Worm (Caenorhabditis elegans): ENCODE data around the gene fbxc-50.
"Not testable (repeated sequence)": the region's sequence is repeated elsewhere in the genome, so short reads cannot be mapped to it uniquely, and the experiment has no call there.

fbxc-50 gene

DNA sequence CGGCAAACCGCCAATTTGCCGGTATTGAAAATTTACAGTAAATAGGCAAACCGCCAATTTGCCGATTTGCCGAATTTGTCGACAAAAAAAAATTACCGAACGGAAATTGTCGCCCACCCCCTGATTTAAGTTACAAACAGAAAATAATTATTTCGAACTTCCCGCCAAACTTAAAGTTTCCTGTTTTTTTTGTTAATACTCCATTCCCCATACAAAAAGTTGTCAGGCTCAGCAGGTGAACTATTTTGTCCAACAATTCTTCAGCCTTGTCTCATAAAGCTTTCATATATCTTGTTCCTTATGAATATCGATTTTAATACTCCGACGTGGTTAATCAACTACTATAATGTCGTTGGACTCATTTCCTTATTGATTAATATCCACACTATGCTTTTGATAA lies 44.5 kb downstream of the fbxc-50 start, which contains the start of gene sri-50:
Gene sri-50, plus strand, starts transcription at position 301 of the 400 bp plus-strand sequence.
- TF ChIP-seq flt-1 (GFP tag; IDR thresholded peaks at IDR 0.05) (no peak), ztf-29 (GFP tag; IDR thresholded peaks at IDR 0.05) (no peak), tab-1 (GFP tag; IDR thresholded peaks at IDR 0.05) (no peak), cog-1 (tag; optimal IDR thresholded peaks at IDR 0.05) (no peak), ref-1 (GFP tag; conservative IDR thresholded peaks at IDR 0.05) (no peak)

DNA sequence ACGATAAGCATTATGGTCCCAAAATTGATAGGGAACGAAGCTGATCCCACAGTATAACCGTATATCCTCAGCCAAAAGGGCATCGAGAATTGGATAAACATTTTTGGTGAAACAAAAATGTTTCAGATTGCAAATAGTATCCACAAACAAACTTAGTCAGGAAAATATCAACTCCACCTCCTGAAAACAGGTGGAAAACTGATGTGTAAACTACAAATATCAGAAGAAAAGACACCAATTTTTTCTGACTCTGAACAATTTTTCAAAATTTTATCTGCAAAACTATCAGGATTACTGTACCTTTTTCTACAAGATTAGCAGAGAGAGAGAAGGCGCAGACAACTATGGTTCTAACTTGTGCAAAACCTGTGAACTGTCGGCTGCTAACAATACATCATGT lies 45.4 kb downstream of the fbxc-50 start, which contains the start of gene sri-53:
Gene sri-53, minus strand, starts transcription at position 101 of the 400 bp plus-strand sequence.
- TF ChIP-seq ztf-29 (GFP tag; IDR thresholded peaks at IDR 0.05) (no peak), med-1 (GFP tag; optimal IDR thresholded peaks at IDR 0.05; ENCODE audit: insufficient read depth) (no peak), ztf-23 (GFP tag; IDR thresholded peaks at IDR 0.05) (no peak), flt-1 (GFP tag; IDR thresholded peaks at IDR 0.05) (no peak), tab-1 (GFP tag; IDR thresholded peaks at IDR 0.05) (no peak), ref-1 (GFP tag; conservative IDR thresholded peaks at IDR 0.05) (no peak), cog-1 (tag; optimal IDR thresholded peaks at IDR 0.05) (no peak), klf-2 (GFP tag; conservative IDR thresholded peaks at IDR 0.05) (no peak), T22C8.4 (GFP tag; IDR thresholded peaks at IDR 0.05) (no peak)

DNA sequence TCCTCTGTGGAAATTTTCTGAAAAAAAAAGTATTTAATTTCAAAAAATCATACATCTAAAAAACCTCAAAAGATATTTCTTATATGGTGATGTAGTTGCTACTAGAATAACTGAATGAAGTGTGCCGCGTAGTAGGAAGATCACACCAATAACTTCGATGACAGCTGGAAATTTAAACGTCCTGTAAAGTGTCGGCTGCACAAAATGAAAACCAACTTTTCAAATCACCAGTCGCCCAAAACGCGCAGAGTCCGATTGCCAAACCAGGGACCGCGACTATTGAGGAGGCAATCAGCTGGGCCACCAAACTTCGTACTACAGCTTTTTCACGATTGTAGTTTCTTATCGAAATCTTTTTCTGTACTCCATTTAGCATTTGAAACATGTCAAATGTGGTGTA lies 46.7 kb downstream of the fbxc-50 start, which contains the start of gene sri-48:
Gene sri-48, minus strand, starts transcription at position 101 of the 400 bp plus-strand sequence.
- not testable (repeated sequence) for TF ChIP-seq ztf-29 (GFP tag; IDR thresholded peaks at IDR 0.05); tab-1 (GFP tag; IDR thresholded peaks at IDR 0.05); med-1 (GFP tag; optimal IDR thresholded peaks at IDR 0.05; ENCODE audit: insufficient read depth)

DNA sequence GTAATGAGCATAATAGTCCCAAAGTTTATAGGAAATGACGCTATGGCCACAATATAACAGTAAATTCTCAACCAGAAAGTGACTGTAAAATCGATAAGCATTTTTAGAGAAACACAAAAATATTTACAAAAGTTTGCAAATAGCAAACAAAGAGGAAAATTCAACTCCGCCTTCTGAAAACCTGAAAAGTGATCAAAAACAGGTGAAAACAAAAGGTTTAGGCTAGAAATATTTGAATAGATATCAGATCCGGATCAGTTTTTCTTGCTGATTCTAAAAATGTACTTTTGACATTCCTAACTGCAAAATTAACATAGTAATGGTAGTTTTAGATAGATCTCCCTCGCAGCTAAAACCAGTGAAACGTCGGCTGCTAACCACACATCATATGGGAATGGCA lies 48.9 kb downstream of the fbxc-50 start, which contains the start of gene sri-51:
Gene sri-51, minus strand, starts transcription at position 101 of the 400 bp plus-strand sequence.
- TF ChIP-seq ztf-29 (GFP tag; IDR thresholded peaks at IDR 0.05) = no peak
- TF ChIP-seq flt-1 (GFP tag; IDR thresholded peaks at IDR 0.05) = no peak
- TF ChIP-seq ztf-23 (GFP tag; IDR thresholded peaks at IDR 0.05) = no peak
- no peak for TF ChIP-seq cog-1 (tag; optimal IDR thresholded peaks at IDR 0.05)
- TF ChIP-seq T22C8.4 (GFP tag; IDR thresholded peaks at IDR 0.05) = no peak
- no peak for TF ChIP-seq tab-1 (GFP tag; IDR thresholded peaks at IDR 0.05)
- no peak for TF ChIP-seq med-1 (GFP tag; optimal IDR thresholded peaks at IDR 0.05; ENCODE audit: insufficient read depth)
- TF ChIP-seq ref-1 (GFP tag; conservative IDR thresholded peaks at IDR 0.05) = no peak
- TF ChIP-seq klf-2 (GFP tag; conservative IDR thresholded peaks at IDR 0.05) = no peak

DNA sequence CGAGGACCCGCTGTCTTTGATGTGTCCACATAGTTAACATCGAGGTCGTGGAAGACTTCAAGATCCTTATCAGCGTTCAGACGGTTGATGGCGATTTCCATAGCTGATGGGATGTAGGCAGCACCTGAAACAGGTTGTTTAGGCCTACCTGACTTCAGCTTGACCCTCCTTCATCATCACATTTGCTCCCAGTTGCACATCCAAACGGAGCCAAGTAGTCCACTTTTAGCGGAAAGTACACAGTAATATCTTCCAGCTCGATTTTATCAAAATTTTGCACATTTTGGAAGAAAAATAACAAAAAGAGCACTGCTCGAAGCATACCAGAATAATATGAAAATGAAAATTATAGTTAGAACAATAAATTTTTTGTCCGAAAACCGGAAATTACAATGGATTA lies 51.0 kb downstream of the fbxc-50 start, which contains the start of gene gcy-15:
Gene gcy-15, minus strand, starts transcription at position 101 of the 400 bp plus-strand sequence.
- TF ChIP-seq ztf-23 (GFP tag; IDR thresholded peaks at IDR 0.05) (no peak), T22C8.4 (GFP tag; IDR thresholded peaks at IDR 0.05) (no peak), cog-1 (tag; optimal IDR thresholded peaks at IDR 0.05) (no peak), med-1 (GFP tag; optimal IDR thresholded peaks at IDR 0.05; ENCODE audit: insufficient read depth) (no peak), ztf-29 (GFP tag; IDR thresholded peaks at IDR 0.05) (no peak), tab-1 (GFP tag; IDR thresholded peaks at IDR 0.05) (no peak), ref-1 (GFP tag; conservative IDR thresholded peaks at IDR 0.05) (no peak), flt-1 (GFP tag; IDR thresholded peaks at IDR 0.05) (no peak), klf-2 (GFP tag; conservative IDR thresholded peaks at IDR 0.05) (no peak)
